Worm (Caenorhabditis elegans) whole organism, L1 larva: ENCODE data around the gene nhr-286.

Source experiments
- C04F5.9 ChIP-seq: sonication (generic microtip); optimal IDR thresholded peaks from 2 replicates; lab custom pipeline; 2016; ENCODE audit warnings: missing genetic modification characterization, missing compliant biosample characterization
- C16A3.4 ChIP-seq: fragments of 150-350 bp; optimal IDR thresholded peaks from 2 replicates; lab custom pipeline; 2014; ENCODE audit warnings: missing biosample characterization, missing genetic modification characterization
- C34B4.2 ChIP-seq: sonication (generic microtip); optimal IDR thresholded peaks from 2 replicates; lab custom pipeline; 2017; ENCODE audit warnings: mild to moderate bottlenecking, missing genetic modification characterization, missing compliant biosample characterization
- Y116A8C.19 ChIP-seq: sonication (generic microtip); optimal IDR thresholded peaks from 2 replicates; lab custom pipeline; 2016; ENCODE audit warnings: missing compliant biosample characterization, missing genetic modification characterization, borderline replicate concordance
- alr-1 ChIP-seq: fragments of 200-800 bp; sonication (Bioruptor generic); optimal IDR thresholded peaks from 2 replicates; lab custom pipeline; 2018; ENCODE audit warnings: borderline replicate concordance, mild to moderate bottlenecking, missing genetic modification characterization, missing compliant biosample characterization
- aly-2 ChIP-seq: fragments of 150-350 bp; optimal IDR thresholded peaks from 2 replicates; lab custom pipeline; 2014; ENCODE audit warnings: missing biosample characterization, missing genetic modification characterization
- ama-1 ChIP-seq: fragments of 150-350 bp; optimal IDR thresholded peaks from 2 replicates; lab custom pipeline; 2014
- blmp-1 ChIP-seq: fragments of 150-350 bp; optimal IDR thresholded peaks from 2 replicates; lab custom pipeline; 2014; ENCODE audit warnings: missing biosample characterization, missing genetic modification characterization
- ceh-8 ChIP-seq: fragments of 200-800 bp; sonication (Bioruptor generic); optimal IDR thresholded peaks from 2 replicates; lab custom pipeline; 2018; ENCODE audit warnings: mild to moderate bottlenecking, missing genetic modification characterization, moderate library complexity, missing compliant biosample characterization
- ceh-82 ChIP-seq, 3 experiments: fragments of 150-350 bp in 1 of 3; sonication (generic microtip) in 2 of 3; optimal IDR thresholded peaks; 2 replicates each; lab custom pipeline; 2014 to 2017; ENCODE audit warnings: missing biosample characterization in 3 of 3, missing genetic modification characterization in 3 of 3
- ceh-88 ChIP-seq: fragments of 200-800 bp; sonication (Bioruptor generic); IDR thresholded peaks from 2 replicates; pipeline ENCODE4 v1.3.6; 2022; ENCODE audit warnings: missing genetic modification characterization, missing compliant biosample characterization
- efl-1 ChIP-seq, 4 experiments: fragments of 150-350 bp; optimal IDR thresholded peaks in 3 of 4; peaks in 1 of 4; 1 replicate in 1 of 4; 2 replicates in 3 of 4; lab custom pipeline; 2014; ENCODE audit warnings: missing biosample characterization in 2 of 4, missing genetic modification characterization in 2 of 4, missing genetic modification reagents in 2 of 4
- efl-3 ChIP-seq: fragments of 200-800 bp; sonication (Bioruptor generic); optimal IDR thresholded peaks from 2 replicates; lab custom pipeline; 2018; ENCODE audit warnings: mild to moderate bottlenecking, missing genetic modification characterization, missing compliant biosample characterization
- egl-27 ChIP-seq, 2 experiments: fragments of 150-350 bp in 1 of 2; sonication (generic microtip); optimal IDR thresholded peaks; 3 replicates each; lab custom pipeline; 2017 to 2018; ENCODE audit warnings: missing biosample characterization in 2 of 2, missing genetic modification characterization in 2 of 2, missing genetic modification reagents in 2 of 2
- ets-5 ChIP-seq: fragments of 200-800 bp; sonication (Bioruptor generic); IDR thresholded peaks from 2 replicates; pipeline ENCODE4 v1.3.6; 2022; ENCODE audit warnings: missing genetic modification characterization, missing compliant biosample characterization
- fkh-10 ChIP-seq: sonication (generic microtip); optimal IDR thresholded peaks from 2 replicates; lab custom pipeline; 2017; ENCODE audit warnings: missing biosample characterization, missing genetic modification reagents, missing genetic modification characterization
- grh-1 ChIP-seq: fragments of 200-800 bp; sonication (Bioruptor generic); IDR thresholded peaks from 2 replicates; pipeline ENCODE4 v1.3.6; 2022; ENCODE audit warnings: missing genetic modification reagents, missing genetic modification characterization, missing compliant biosample characterization
- hlh-4 ChIP-seq: sonication (generic microtip); optimal IDR thresholded peaks from 2 replicates; lab custom pipeline; 2016; ENCODE audit warnings: mild to moderate bottlenecking, missing genetic modification characterization, missing compliant biosample characterization
- hpl-2 ChIP-seq: fragments of 150-350 bp; optimal IDR thresholded peaks from 2 replicates; lab custom pipeline; 2014; ENCODE audit warnings: missing biosample characterization, missing genetic modification reagents, missing genetic modification characterization
- irx-1 ChIP-seq: sonication (generic microtip); optimal IDR thresholded peaks from 2 replicates; lab custom pipeline; 2016; ENCODE audit warnings: missing genetic modification characterization, missing compliant biosample characterization
- lin-13 ChIP-seq: fragments of 150-350 bp; optimal IDR thresholded peaks from 2 replicates; lab custom pipeline; 2014; ENCODE audit warnings: missing biosample characterization, missing genetic modification reagents, missing genetic modification characterization
- lin-14 ChIP-seq: fragments of 200-800 bp; sonication (Bioruptor generic); optimal IDR thresholded peaks from 2 replicates; lab custom pipeline; 2018; ENCODE audit warnings: mild to moderate bottlenecking, missing genetic modification characterization, moderate library complexity, missing compliant biosample characterization
- lin-39 ChIP-seq: fragments of 150-350 bp; optimal IDR thresholded peaks from 2 replicates; lab custom pipeline; 2014; ENCODE audit warnings: missing biosample characterization, missing genetic modification reagents, missing genetic modification characterization
- lir-3 ChIP-seq: sonication (generic microtip); optimal IDR thresholded peaks from 2 replicates; lab custom pipeline; 2016; ENCODE audit warnings: mild to moderate bottlenecking, missing genetic modification characterization, moderate library complexity, missing compliant biosample characterization; ENCODE audit not compliant: poor library complexity
- lsy-2 ChIP-seq, 2 experiments: fragments of 150-350 bp; optimal IDR thresholded peaks; 2 replicates each; lab custom pipeline; 2014; ENCODE audit warnings: missing biosample characterization in 2 of 2, missing genetic modification characterization in 2 of 2
- mdl-1 ChIP-seq, 2 experiments: fragments of 150-350 bp; optimal IDR thresholded peaks; 2 replicates each; lab custom pipeline; 2014 to 2017; ENCODE audit warnings: missing biosample characterization in 2 of 2, missing genetic modification characterization in 2 of 2, inconsistent platforms in 1 of 2
- nhr-11 ChIP-seq: fragments of 150-350 bp; optimal IDR thresholded peaks from 2 replicates; lab custom pipeline; 2014; ENCODE audit warnings: missing biosample characterization, missing genetic modification characterization
- nhr-19 ChIP-seq: fragments of 200-800 bp; sonication (Bioruptor generic); conservative IDR thresholded peaks from 2 replicates; pipeline ENCODE4 v1.3.6; 2022; ENCODE audit warnings: missing genetic modification characterization, missing compliant biosample characterization
- nhr-20 ChIP-seq: sonication (generic microtip); optimal IDR thresholded peaks from 2 replicates; lab custom pipeline; 2016; ENCODE audit warnings: mild to moderate bottlenecking, missing genetic modification characterization, missing compliant biosample characterization
- nhr-237 ChIP-seq: fragments of 150-350 bp; optimal IDR thresholded peaks from 2 replicates; lab custom pipeline; 2014; ENCODE audit warnings: missing biosample characterization, missing genetic modification characterization
- nhr-28 ChIP-seq: fragments of 150-350 bp; optimal IDR thresholded peaks from 2 replicates; lab custom pipeline; 2014; ENCODE audit warnings: missing biosample characterization, missing genetic modification characterization
- nhr-76 ChIP-seq: sonication (generic microtip); optimal IDR thresholded peaks from 2 replicates; lab custom pipeline; 2017; ENCODE audit warnings: missing biosample characterization, missing genetic modification characterization
- nhr-84 ChIP-seq: sonication (generic microtip); optimal IDR thresholded peaks from 2 replicates; lab custom pipeline; 2017; ENCODE audit warnings: missing biosample characterization, missing genetic modification characterization
- nhr-90 ChIP-seq: sonication (generic microtip); optimal IDR thresholded peaks from 2 replicates; lab custom pipeline; 2016; ENCODE audit warnings: mild to moderate bottlenecking, missing genetic modification characterization, missing compliant biosample characterization; ENCODE audit not compliant: poor library complexity
- pag-3 ChIP-seq: sonication (generic microtip); optimal IDR thresholded peaks from 2 replicates; lab custom pipeline; 2017; ENCODE audit warnings: missing genetic modification characterization, mild to moderate bottlenecking, missing compliant biosample characterization, antibody characterized with exemption, borderline replicate concordance; ENCODE audit not compliant: insufficient read depth
- rnt-1 ChIP-seq: sonication (generic microtip); optimal IDR thresholded peaks from 2 replicates; lab custom pipeline; 2016; ENCODE audit warnings: mild to moderate bottlenecking, missing genetic modification characterization, moderate library complexity, missing compliant biosample characterization
- skn-1 ChIP-seq: fragments of 150-350 bp; optimal IDR thresholded peaks from 2 replicates; lab custom pipeline; 2014; ENCODE audit warnings: missing biosample characterization, missing genetic modification characterization
- sptf-1 ChIP-seq: fragments of 150-350 bp; optimal IDR thresholded peaks from 2 replicates; lab custom pipeline; 2014; ENCODE audit warnings: missing biosample characterization, missing genetic modification characterization
- sup-37 ChIP-seq: fragments of 200-800 bp; sonication (Bioruptor generic); optimal IDR thresholded peaks from 2 replicates; lab custom pipeline; 2018; ENCODE audit warnings: mild to moderate bottlenecking, missing genetic modification characterization, missing compliant biosample characterization
- swsn-7 ChIP-seq: sonication (generic microtip); optimal IDR thresholded peaks from 2 replicates; lab custom pipeline; 2016; ENCODE audit warnings: missing genetic modification characterization, missing compliant biosample characterization
- unc-30 ChIP-seq: sonication (generic microtip); optimal IDR thresholded peaks from 2 replicates; lab custom pipeline; 2017; ENCODE audit warnings: missing biosample characterization, missing genetic modification characterization
- vab-15 ChIP-seq: sonication (generic microtip); optimal IDR thresholded peaks from 2 replicates; lab custom pipeline; 2017; ENCODE audit warnings: missing genotype, mild to moderate bottlenecking, missing genetic modification characterization, missing compliant biosample characterization
- xbp-1 ChIP-seq: sonication (generic microtip); optimal IDR thresholded peaks from 2 replicates; lab custom pipeline; 2016; ENCODE audit warnings: missing genetic modification characterization, missing compliant biosample characterization
- zip-4 ChIP-seq: fragments of 200-800 bp; sonication (Bioruptor generic); optimal IDR thresholded peaks from 2 replicates; lab custom pipeline; 2018; ENCODE audit warnings: mild to moderate bottlenecking, missing genetic modification characterization, moderate library complexity, missing compliant biosample characterization
- ztf-11 ChIP-seq, 2 experiments: sonication (generic microtip); optimal IDR thresholded peaks; 2 replicates each; lab custom pipeline; 2016 to 2017; ENCODE audit warnings: missing genetic modification characterization in 2 of 2, missing biosample characterization in 1 of 2, missing compliant biosample characterization in 1 of 2
- ztf-4 ChIP-seq: fragments of 150-350 bp; optimal IDR thresholded peaks from 2 replicates; lab custom pipeline; 2014; ENCODE audit warnings: missing biosample characterization, missing genetic modification characterization

Gene nhr-286

ce11 chrV:7084612-7085139 is 6.7 kb downstream of the nhr-286 start, which contains the start of gene mys-1 (continued):
- TF ChIP-seq Y116A8C.19 (tag; lab: Kevin White, UChicago) (peak; percentile 38), mdl-1 (tag; optimal IDR thresholded peaks at IDR 0.05; lab: Kevin White, UChicago) (peak in 1 of 2 experiments; percentile 21), C04F5.9 (tag; lab: Kevin White, UChicago) (peak; percentile 39), C16A3.4 (tag; lab: Kevin White, UChicago) (peak; percentile 32), egl-27 (tag; optimal IDR thresholded peaks at IDR 0.05; lab: Kevin White, UChicago) (no peak), fkh-10 (no peak), lin-39 (tag; lab: Kevin White, UChicago) (peak; percentile 29), C34B4.2 (tag; lab: Kevin White, UChicago) (no peak), blmp-1 (tag; lab: Kevin White, UChicago) (no peak), ama-1 (lab: Kevin White, UChicago) (no peak), ztf-4 (tag; lab: Kevin White, UChicago) (no peak), hlh-4 (tag; lab: Kevin White, UChicago) (no peak), sptf-1 (no peak), nhr-76 (tag; lab: Kevin White, UChicago) (no peak), unc-30 (tag; lab: Kevin White, UChicago) (no peak), grh-1 (GFP tag; lab: Robert Waterston, UW) (no peak), sup-37 (GFP tag; lab: Kevin White, UChicago) (no peak), ceh-8 (GFP tag; lab: Kevin White, UChicago) (peak; percentile 36), ztf-11 (tag; optimal IDR thresholded peaks at IDR 0.05; lab: Kevin White, UChicago) (peak in 1 of 2 experiments; percentile 81), nhr-20 (tag; lab: Kevin White, UChicago) (peak; percentile 83), rnt-1 (tag; lab: Kevin White, UChicago) (peak; percentile 97), efl-3 (GFP tag; lab: Kevin White, UChicago) (no peak), nhr-237 (tag; lab: Kevin White, UChicago) (no peak), ets-5 (GFP tag; lab: Robert Waterston, UW) (no peak), efl-1 (optimal IDR thresholded peaks at IDR 0.05; lab: Kevin White, UChicago) (peak; percentile 93 to 94), efl-1 (GFP tag; optimal IDR thresholded peaks at IDR 0.05 in 1 of 2; lab: Kevin White, UChicago) (peak; percentile 93 to 99), lin-13 (GFP tag; lab: Kevin White, UChicago) (peak; percentile 34), nhr-84 (tag; lab: Kevin White, UChicago) (no peak), swsn-7 (tag; lab: Kevin White, UChicago) (peak; percentile 69), irx-1 (tag; lab: Kevin White, UChicago) (peak; percentile 76), nhr-11 (tag; lab: Kevin White, UChicago) (no peak), zip-4 (GFP tag; lab: Kevin White, UChicago) (no peak), nhr-19 (GFP tag; lab: Robert Waterston, UW) (peak; percentile 69)
- TF ChIP-seq, all 84 proteins: peak for 43

- TF ChIP-seq lsy-2 (tag; optimal IDR thresholded peaks at IDR 0.05; lab: Kevin White, UChicago) (no peak), fkh-10 (no peak), hpl-2 (no peak), pag-3 (no peak), nhr-84 (tag; lab: Kevin White, UChicago) (no peak), nhr-28 (tag; lab: Kevin White, UChicago) (no peak), sptf-1 (no peak), lir-3 (no peak), ceh-88 (GFP tag; lab: Robert Waterston, UW) (no peak), aly-2 (tag; lab: Kevin White, UChicago) (no peak), skn-1 (tag; lab: Kevin White, UChicago) (no peak), ceh-82 (tag; optimal IDR thresholded peaks at IDR 0.05; lab: Kevin White, UChicago) (no peak), lin-14 (no peak), unc-30 (tag; lab: Kevin White, UChicago) (no peak), nhr-90 (tag; lab: Kevin White, UChicago) (no peak), blmp-1 (tag; lab: Kevin White, UChicago) (no peak), xbp-1 (tag; lab: Kevin White, UChicago) (no peak), alr-1 (no peak), vab-15 (tag; lab: Kevin White, UChicago) (no peak)
Measured at ce11 chrV:7079388-7079787, 12.0 kb downstream of the nhr-286 start.
